Fruit fly (Drosophila melanogaster): ENCODE data around the gene sala.

DNA sequence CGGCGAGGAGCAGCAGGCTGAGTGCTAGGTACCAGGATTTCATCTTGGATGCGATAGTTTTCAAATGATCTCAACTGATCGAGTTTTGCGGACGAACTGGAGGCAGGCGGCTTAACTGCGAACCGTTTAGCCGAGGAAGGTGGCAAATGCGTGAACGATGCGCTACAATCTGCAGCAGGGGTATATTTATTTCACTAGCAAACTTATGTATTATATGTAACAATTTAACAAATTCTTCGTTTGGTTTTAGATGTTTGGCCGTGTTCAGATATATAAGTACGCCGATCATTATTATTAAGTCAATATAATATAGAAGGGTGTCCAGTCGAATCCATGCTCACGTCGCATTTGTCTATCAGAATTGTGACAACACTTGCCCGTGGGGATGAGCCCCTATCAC, 46.4 kb downstream of the sala start, which contains the start of gene CG31706:
- TF ChIP-seq chm (GFP tag; IDR thresholded peaks at IDR 0.05) (no peak), H15 (GFP tag; IDR thresholded peaks at IDR 0.05) (no peak), ap (GFP tag; IDR thresholded peaks at IDR 0.05) (no peak), CG1529 (GFP tag; optimal IDR thresholded peaks at IDR 0.05) (no peak), dpn (GFP tag; optimal IDR thresholded peaks at IDR 0.05) (no peak), row (GFP tag; IDR thresholded peaks at IDR 0.05) (no peak), CkIIα-i1 (GFP tag; IDR thresholded peaks at IDR 0.05) (no peak), CG12659 (GFP tag; optimal IDR thresholded peaks at IDR 0.05) (no peak)
